Worm (Caenorhabditis elegans): ENCODE measurements around the gene ZK353.9.

Gene ZK353.9

DNA sequence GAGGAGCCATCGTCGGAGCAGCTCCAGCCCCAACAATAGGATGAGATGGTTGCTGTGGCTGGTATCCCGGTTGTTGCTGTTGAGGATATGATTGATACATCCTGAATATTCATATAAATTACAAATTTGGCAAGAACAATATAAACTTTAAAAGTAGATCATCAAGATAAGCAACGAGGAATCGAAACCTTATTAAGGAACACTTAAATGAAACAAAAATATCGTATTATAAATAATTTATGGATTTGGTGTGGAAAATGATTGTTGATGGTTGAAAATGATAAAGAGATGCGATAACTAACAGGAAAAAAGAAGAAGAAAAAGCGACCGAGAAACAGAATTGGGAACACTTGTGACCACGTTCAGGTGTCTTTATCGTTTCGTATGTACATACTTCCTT, 30.0 kb downstream of the ZK353.9 start, which contains the start of gene pqn-96:
Gene pqn-96 (minus strand): TSS at position 101 of the 400 bp plus-strand sequence.
- no peak for TF ChIP-seq unc-62 (GFP tag; optimal IDR thresholded peaks at IDR 0.05)

DNA sequence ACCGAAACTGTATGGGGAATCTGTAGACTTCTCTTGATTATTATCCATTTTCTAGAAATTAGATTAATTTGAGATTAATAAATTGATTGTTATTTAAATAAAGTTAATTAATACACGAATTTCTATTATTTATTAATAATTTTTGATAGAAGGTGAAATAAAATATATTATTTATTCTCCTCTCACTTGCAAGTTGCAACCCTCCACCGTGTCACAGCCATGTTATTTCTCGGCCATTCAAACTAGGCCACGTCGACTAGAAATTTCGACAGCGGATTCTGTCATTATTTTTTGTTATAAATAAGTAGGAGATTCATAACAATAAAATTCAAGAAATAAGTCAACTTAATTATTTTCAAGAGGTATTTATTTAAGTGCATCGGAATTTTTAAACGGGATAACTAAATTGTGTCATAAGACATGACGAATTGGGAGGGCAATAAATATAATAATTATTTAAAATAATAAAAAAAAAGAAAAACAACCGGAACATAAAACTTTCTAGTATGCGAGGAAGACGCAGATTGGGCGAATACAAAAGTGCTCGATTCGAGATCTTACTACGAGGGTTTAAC, 34.3 kb downstream of the ZK353.9 start, which contains the start of gene ufbp-1:
Gene ufbp-1 (minus strand): TSS at position 51 of the 575 bp plus-strand sequence.
- TF ChIP-seq unc-62 (GFP tag; optimal IDR thresholded peaks at IDR 0.05) = no peak

DNA sequence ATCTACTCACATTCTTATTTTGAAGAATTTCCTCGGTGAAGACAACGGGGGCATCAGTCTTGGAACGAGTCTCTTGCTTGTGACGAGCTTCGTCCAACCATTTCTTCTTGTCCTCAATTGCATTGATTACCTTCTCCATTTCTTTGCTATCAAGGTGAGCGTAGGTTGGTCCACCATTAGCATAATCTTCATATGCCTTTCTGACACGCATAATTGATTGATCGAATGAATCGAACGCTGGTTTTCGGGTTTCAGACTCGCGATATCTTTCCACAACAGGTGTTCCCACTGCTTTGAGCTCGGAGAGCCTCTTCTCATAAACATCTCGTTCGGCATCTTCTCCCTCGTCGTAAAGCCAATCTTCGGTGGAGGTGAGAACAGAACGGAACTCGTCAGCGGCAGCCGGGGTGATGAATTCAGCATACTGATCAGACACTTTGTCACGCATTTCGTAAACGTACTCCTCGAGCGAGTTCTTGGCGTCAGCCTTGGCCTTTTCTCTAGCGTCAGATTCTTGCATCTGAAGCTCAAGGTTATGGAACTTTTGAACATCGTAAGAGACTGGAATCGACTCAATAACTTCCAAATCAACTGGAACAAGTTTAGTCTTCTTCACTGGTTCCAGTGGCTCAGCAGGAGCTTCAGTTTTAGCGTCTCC, 35.3 kb downstream of the ZK353.9 start:
- TF ChIP-seq unc-62 (GFP tag; optimal IDR thresholded peaks at IDR 0.05) = no peak

DNA sequence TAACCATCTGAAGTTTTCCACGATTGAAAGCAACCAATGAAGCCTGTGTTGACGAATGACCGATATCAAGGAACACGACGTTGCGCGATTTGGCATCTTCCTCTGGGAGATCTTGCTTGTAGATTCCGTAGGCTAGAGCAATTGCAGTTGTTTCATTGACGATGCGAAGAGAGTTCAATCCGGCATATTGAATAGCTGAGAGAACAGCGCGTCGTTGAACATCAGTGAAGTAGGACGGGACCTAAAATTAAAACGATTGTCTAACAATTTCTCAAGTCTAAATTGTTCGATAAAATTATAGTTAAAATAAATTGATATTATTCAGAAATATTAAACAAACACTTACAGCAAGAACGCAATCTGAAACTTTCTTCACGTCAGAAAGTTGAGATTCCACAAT, 36.8 kb downstream of the ZK353.9 start:
- TF ChIP-seq unc-62 (GFP tag; optimal IDR thresholded peaks at IDR 0.05) = no peak

DNA sequence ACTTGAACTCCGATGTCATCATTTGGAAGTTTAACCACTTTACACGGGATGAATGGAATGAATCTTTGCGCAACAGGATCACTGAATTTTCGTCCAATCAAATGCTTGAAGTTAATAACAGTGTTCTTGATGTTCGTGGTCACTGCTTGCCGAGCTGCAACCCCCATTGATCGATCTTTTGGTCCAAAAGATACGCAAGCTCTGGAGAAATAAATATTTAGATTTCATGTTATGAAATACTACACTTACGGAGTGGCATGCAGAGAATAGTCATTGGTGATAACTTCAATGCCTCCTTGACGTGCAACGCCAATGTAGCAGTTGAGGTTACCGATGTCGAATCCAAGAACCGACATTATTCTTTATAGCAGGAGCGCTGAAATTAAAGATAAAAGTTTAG, 37.2 kb downstream of the ZK353.9 start, which contains the start of gene hsp-110:
Gene hsp-110 (minus strand): TSS at position 376 of the 400 bp plus-strand sequence.
- no peak for TF ChIP-seq unc-62 (GFP tag; optimal IDR thresholded peaks at IDR 0.05)

DNA sequence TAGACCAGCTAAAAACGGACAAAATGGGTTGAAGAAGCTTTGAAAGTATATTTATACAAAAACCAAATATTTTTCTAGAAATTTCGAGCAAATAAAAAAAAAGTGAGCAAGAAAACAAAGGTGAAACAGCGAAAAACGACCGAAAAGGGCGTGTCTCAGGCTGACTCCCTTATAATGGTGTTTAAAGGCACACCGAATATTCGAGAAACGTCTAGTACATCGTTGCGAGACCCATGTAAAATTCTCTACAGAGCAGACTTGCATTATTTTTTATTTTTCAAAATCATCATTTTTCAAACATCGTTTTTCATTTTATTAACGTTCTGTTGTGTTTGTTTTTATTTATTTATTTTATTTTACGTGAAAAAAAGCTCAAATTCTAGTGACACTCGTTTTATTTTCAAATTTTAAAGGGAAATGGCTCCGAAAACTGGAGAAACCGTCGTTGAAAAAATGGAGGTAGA, 37.7 kb downstream of the ZK353.9 start, which contains the start of gene rpn-3:
Gene rpn-3 (plus strand): TSS at position 414 of the 464 bp plus-strand sequence.
- TF ChIP-seq unc-62 (GFP tag; optimal IDR thresholded peaks at IDR 0.05) = no peak

DNA sequence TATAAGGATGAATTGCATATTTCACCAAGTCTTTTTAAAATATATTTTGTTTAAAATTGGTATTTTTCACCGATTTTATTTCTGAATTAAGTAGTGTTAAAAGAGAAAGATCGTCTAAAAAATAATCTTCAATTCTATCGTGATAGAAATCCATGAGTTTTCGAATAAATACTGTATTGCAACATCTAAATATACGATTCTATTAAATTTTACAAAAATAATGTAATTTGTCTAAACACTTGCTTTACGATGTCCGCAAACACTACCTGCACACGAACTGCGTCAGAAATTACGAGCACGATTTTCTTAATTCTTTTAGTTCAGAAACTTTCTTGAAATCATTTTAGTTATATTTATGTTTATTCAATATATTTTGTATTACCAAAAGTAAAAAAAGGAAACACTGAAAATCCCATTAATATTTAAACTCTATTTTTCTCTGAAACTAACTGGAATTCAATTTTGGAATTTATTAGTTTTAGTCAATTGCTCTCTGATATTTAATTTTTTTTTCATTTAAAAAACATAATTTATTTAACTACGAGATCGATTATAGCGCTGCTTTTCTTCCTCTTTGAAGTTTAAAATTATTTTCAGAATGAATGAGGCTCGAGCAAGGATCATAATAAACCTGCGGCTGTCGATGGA, 40.0 kb downstream of the ZK353.9 start, which contains the start of gene mrpl-32:
Gene mrpl-32 (plus strand): TSS at position 598 of the 648 bp plus-strand sequence.
- TF ChIP-seq unc-62 (GFP tag; optimal IDR thresholded peaks at IDR 0.05) = no peak

DNA sequence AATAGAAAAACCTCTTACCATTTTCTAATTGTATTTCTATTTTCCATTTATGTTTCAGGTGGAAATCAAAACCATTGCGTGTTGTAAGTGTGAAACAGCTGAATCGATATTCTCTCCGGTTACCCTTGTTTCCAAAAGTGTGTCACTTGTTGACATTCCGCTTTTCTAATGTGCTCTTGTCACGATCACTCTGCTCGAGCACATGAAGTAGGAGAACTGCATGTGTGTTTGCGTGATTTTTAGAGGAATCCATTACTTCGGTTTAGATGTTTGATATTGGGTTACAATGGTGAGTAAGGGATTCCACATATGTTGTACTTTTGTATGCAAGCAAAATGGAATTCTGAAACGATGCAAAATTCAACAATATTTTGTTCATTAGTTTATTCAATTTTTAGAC, 41.2 kb downstream of the ZK353.9 start:
- no peak for TF ChIP-seq unc-62 (GFP tag; optimal IDR thresholded peaks at IDR 0.05)

DNA sequence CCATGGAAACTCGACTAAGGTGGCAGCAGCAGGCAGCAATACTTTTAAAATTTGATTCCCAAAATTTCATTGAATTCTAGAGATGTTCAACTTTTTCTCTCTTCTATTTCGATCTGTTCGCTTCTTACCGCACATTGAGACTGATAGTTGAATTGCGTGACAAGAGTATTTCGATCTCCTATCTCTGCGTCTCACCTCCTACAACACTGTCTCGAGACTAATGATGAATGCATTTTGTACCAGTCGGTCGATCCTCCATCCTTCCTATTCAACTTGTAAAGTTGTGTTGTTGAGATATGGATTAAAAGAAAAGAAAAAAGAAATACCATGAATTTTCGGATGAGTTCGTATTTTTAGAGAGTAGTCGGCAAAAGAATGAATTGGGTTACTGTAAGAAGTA, 41.9 kb downstream of the ZK353.9 start:
- TF ChIP-seq unc-62 (GFP tag; optimal IDR thresholded peaks at IDR 0.05) = no peak

DNA sequence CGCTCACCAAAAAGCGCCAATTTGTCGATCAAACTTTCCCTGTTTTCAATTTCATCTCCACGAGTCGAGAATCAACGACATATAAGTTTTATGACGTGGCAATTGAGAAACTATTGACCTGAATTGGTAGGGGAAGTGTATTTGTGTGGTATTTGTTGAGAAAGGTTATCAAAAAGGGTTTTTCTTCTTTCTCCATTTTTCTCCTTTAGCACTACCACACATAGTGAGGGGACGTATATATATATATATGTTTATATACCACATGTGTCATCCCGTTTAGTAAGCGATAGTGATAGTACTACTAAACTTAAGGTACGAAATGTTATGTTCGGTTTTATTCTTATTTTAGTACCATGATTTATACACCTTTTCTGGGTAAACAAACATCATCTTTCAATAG, 48.3 kb downstream of the ZK353.9 start:
- no peak for TF ChIP-seq unc-62 (GFP tag; optimal IDR thresholded peaks at IDR 0.05)

DNA sequence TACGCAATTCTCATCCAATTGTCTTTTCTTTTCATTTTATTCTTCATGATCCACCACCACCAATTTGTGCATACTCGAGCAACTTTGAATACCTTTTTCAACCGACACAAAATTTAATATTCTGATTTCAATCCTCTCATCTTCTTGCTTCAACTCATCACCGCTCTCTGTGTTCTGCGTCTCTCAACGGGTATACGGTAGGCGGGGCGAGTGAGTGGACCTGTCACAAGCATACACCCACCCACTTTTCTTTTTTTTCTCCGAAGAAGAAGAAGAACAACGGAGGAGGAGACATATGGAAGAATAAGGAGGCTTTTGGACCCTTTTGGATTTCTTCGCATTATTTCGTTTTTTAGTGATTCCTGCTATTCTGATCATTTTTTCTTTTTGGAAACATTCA, 52.1 kb downstream of the ZK353.9 start:
- no peak for TF ChIP-seq unc-62 (GFP tag; optimal IDR thresholded peaks at IDR 0.05)
